Worm (Caenorhabditis elegans): Measurements from ENCODE around the gene col-106.

DNA sequence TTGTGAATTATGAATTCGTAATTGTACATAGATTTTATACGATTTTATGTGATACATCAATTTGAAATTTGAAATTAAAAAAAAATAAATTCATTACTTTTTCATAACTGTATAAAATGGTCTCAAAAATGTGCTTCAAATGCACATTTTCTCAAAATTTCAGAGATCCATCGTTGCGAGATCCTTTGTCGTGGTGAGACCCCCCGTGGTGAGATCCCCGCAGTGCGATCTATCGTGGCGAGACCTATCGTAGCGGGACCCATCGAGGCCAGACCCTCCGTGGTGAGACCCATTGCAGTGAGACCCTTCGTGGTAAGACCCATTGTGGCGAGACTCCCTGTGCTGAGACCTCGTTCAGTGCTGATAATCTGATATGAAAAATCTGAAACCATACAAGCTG is 1.2 kb downstream of the col-106 start:
- TF ChIP-seq elt-1 (tag; optimal IDR thresholded peaks at IDR 0.05) (no peak), unc-62 (GFP tag; optimal IDR thresholded peaks at IDR 0.05) (no peak), aly-2 (tag; optimal IDR thresholded peaks at IDR 0.05) (no peak), nhr-76 (tag; optimal IDR thresholded peaks at IDR 0.05) (no peak), nhr-28 (tag; optimal IDR thresholded peaks at IDR 0.05) (no peak), ama-1 (optimal IDR thresholded peaks at IDR 0.05) (no peak), ztf-11 (tag; optimal IDR thresholded peaks at IDR 0.05) (no peak), ztf-4 (tag; optimal IDR thresholded peaks at IDR 0.05) (no peak), nhr-43 (tag; optimal IDR thresholded peaks at IDR 0.05; ENCODE audit: poor library complexity, severe bottlenecking) (peak; percentile 20)
